Worm (Caenorhabditis elegans) whole organism, L1 larva: ENCODE data around the gene clec-6.

Experiments used
- C34B4.2 ChIP-seq: sonication (generic microtip); optimal IDR thresholded peaks from 2 replicates; lab custom pipeline; 2017; ENCODE audit warnings: mild to moderate bottlenecking, missing genetic modification characterization, missing compliant biosample characterization
- F16B12.6 ChIP-seq: fragments of 150-350 bp; optimal IDR thresholded peaks from 2 replicates; lab custom pipeline; 2014; ENCODE audit warnings: missing biosample characterization, missing genetic modification characterization
- Y116A8C.19 ChIP-seq: sonication (generic microtip); optimal IDR thresholded peaks from 2 replicates; lab custom pipeline; 2016; ENCODE audit warnings: missing compliant biosample characterization, missing genetic modification characterization, borderline replicate concordance
- aha-1 ChIP-seq: fragments of 150-350 bp; optimal IDR thresholded peaks from 2 replicates; lab custom pipeline; 2014; ENCODE audit warnings: missing biosample characterization, missing genetic modification characterization
- aly-2 ChIP-seq: fragments of 150-350 bp; optimal IDR thresholded peaks from 2 replicates; lab custom pipeline; 2014; ENCODE audit warnings: missing biosample characterization, missing genetic modification characterization
- ama-1 ChIP-seq: fragments of 150-350 bp; optimal IDR thresholded peaks from 2 replicates; lab custom pipeline; 2014
- blmp-1 ChIP-seq: fragments of 150-350 bp; optimal IDR thresholded peaks from 2 replicates; lab custom pipeline; 2014; ENCODE audit warnings: missing biosample characterization, missing genetic modification characterization
- ceh-88 ChIP-seq: fragments of 200-800 bp; sonication (Bioruptor generic); IDR thresholded peaks from 2 replicates; pipeline ENCODE4 v1.3.6; 2022; ENCODE audit warnings: missing genetic modification characterization, missing compliant biosample characterization
- ceh-90 ChIP-seq: sonication (generic microtip); optimal IDR thresholded peaks from 2 replicates; lab custom pipeline; 2016; ENCODE audit warnings: missing genetic modification characterization, missing compliant biosample characterization
- dsc-1 ChIP-seq: sonication (generic microtip); optimal IDR thresholded peaks from 2 replicates; lab custom pipeline; 2016; ENCODE audit warnings: mild to moderate bottlenecking, missing genetic modification characterization, missing compliant biosample characterization
- efl-1 ChIP-seq, 4 experiments: fragments of 150-350 bp; optimal IDR thresholded peaks in 3 of 4; peaks in 1 of 4; 1 replicate in 1 of 4; 2 replicates in 3 of 4; lab custom pipeline; 2014; ENCODE audit warnings: missing biosample characterization in 2 of 4, missing genetic modification characterization in 2 of 4, missing genetic modification reagents in 2 of 4
- egl-13 ChIP-seq: sonication (generic microtip); optimal IDR thresholded peaks from 2 replicates; lab custom pipeline; 2016; ENCODE audit warnings: missing genotype, missing genetic modification reagents, missing genetic modification characterization, missing compliant biosample characterization
- elt-2 ChIP-seq: sonication (generic microtip); optimal IDR thresholded peaks from 2 replicates; lab custom pipeline; 2016; ENCODE audit warnings: missing genetic modification characterization, mild to moderate bottlenecking, inconsistent platforms, missing compliant biosample characterization, missing genetic modification reagents
- ets-5 ChIP-seq: fragments of 200-800 bp; sonication (Bioruptor generic); IDR thresholded peaks from 2 replicates; pipeline ENCODE4 v1.3.6; 2022; ENCODE audit warnings: missing genetic modification characterization, missing compliant biosample characterization
- fkh-8 ChIP-seq: sonication (generic microtip); optimal IDR thresholded peaks from 2 replicates; lab custom pipeline; 2016; ENCODE audit warnings: mild to moderate bottlenecking, missing genetic modification characterization, missing compliant biosample characterization
- fos-1 ChIP-seq: fragments of 150-350 bp; optimal IDR thresholded peaks from 2 replicates; lab custom pipeline; 2014; ENCODE audit warnings: missing biosample characterization, missing genetic modification characterization
- hlh-17 ChIP-seq: fragments of 200-800 bp; sonication (Bioruptor generic); optimal IDR thresholded peaks from 2 replicates; lab custom pipeline; 2018; ENCODE audit warnings: missing genetic modification characterization, mild to moderate bottlenecking, missing compliant biosample characterization, moderate library complexity, borderline replicate concordance
- hpl-2 ChIP-seq: fragments of 150-350 bp; optimal IDR thresholded peaks from 2 replicates; lab custom pipeline; 2014; ENCODE audit warnings: missing biosample characterization, missing genetic modification reagents, missing genetic modification characterization
- jun-1 ChIP-seq: fragments of 150-350 bp; optimal IDR thresholded peaks from 2 replicates; lab custom pipeline; 2014; ENCODE audit warnings: missing biosample characterization, missing genetic modification reagents, missing genetic modification characterization
- lin-13 ChIP-seq: fragments of 150-350 bp; optimal IDR thresholded peaks from 2 replicates; lab custom pipeline; 2014; ENCODE audit warnings: missing biosample characterization, missing genetic modification reagents, missing genetic modification characterization
- lin-15B ChIP-seq: fragments of 150-350 bp; sonication (generic microtip); optimal IDR thresholded peaks from 3 replicates; lab custom pipeline; 2014; ENCODE audit warnings: missing biosample characterization, missing genetic modification characterization
- lir-3 ChIP-seq: sonication (generic microtip); optimal IDR thresholded peaks from 2 replicates; lab custom pipeline; 2016; ENCODE audit warnings: mild to moderate bottlenecking, missing genetic modification characterization, moderate library complexity, missing compliant biosample characterization; ENCODE audit not compliant: poor library complexity
- lsy-2 ChIP-seq, 2 experiments: fragments of 150-350 bp; optimal IDR thresholded peaks; 2 replicates each; lab custom pipeline; 2014; ENCODE audit warnings: missing biosample characterization in 2 of 2, missing genetic modification characterization in 2 of 2
- mab-9 ChIP-seq: fragments of 200-800 bp; sonication (Bioruptor generic); IDR thresholded peaks from 2 replicates; pipeline ENCODE4 v1.3.6; 2022; ENCODE audit warnings: missing genetic modification reagents, missing genetic modification characterization, missing compliant biosample characterization
- mef-2 ChIP-seq: fragments of 150-350 bp; optimal IDR thresholded peaks from 2 replicates; lab custom pipeline; 2014; ENCODE audit warnings: missing biosample characterization, missing genetic modification characterization
- nhr-11 ChIP-seq: fragments of 150-350 bp; optimal IDR thresholded peaks from 2 replicates; lab custom pipeline; 2014; ENCODE audit warnings: missing biosample characterization, missing genetic modification characterization
- nhr-12 ChIP-seq: sonication (generic microtip); optimal IDR thresholded peaks from 2 replicates; lab custom pipeline; 2017; ENCODE audit warnings: missing biosample characterization, missing genetic modification characterization
- nhr-20 ChIP-seq: sonication (generic microtip); optimal IDR thresholded peaks from 2 replicates; lab custom pipeline; 2016; ENCODE audit warnings: mild to moderate bottlenecking, missing genetic modification characterization, missing compliant biosample characterization
- nhr-237 ChIP-seq: fragments of 150-350 bp; optimal IDR thresholded peaks from 2 replicates; lab custom pipeline; 2014; ENCODE audit warnings: missing biosample characterization, missing genetic modification characterization
- nhr-28 ChIP-seq: fragments of 150-350 bp; optimal IDR thresholded peaks from 2 replicates; lab custom pipeline; 2014; ENCODE audit warnings: missing biosample characterization, missing genetic modification characterization
- nhr-47 ChIP-seq: sonication (generic microtip); optimal IDR thresholded peaks from 2 replicates; lab custom pipeline; 2016; ENCODE audit warnings: mild to moderate bottlenecking, missing genetic modification characterization, moderate library complexity, missing compliant biosample characterization
- nhr-76 ChIP-seq: sonication (generic microtip); optimal IDR thresholded peaks from 2 replicates; lab custom pipeline; 2017; ENCODE audit warnings: missing biosample characterization, missing genetic modification characterization
- nhr-77 ChIP-seq: fragments of 150-350 bp; optimal IDR thresholded peaks from 2 replicates; lab custom pipeline; 2014; ENCODE audit warnings: missing biosample characterization, missing genetic modification characterization
- nhr-84 ChIP-seq: sonication (generic microtip); optimal IDR thresholded peaks from 2 replicates; lab custom pipeline; 2017; ENCODE audit warnings: missing biosample characterization, missing genetic modification characterization
- nhr-85 ChIP-seq: sonication (generic microtip); peaks from one replicate; lab custom pipeline; 2016; ENCODE audit warnings: missing genetic modification characterization, inconsistent platforms, missing compliant biosample characterization
- pag-3 ChIP-seq: sonication (generic microtip); optimal IDR thresholded peaks from 2 replicates; lab custom pipeline; 2017; ENCODE audit warnings: missing genetic modification characterization, mild to moderate bottlenecking, missing compliant biosample characterization, antibody characterized with exemption, borderline replicate concordance; ENCODE audit not compliant: insufficient read depth
- pax-3 ChIP-seq: fragments of 200-800 bp; sonication (Bioruptor generic); optimal IDR thresholded peaks from 2 replicates; lab custom pipeline; 2018; ENCODE audit warnings: mild to moderate bottlenecking, missing genetic modification characterization, moderate library complexity, missing compliant biosample characterization
- rnt-1 ChIP-seq: sonication (generic microtip); optimal IDR thresholded peaks from 2 replicates; lab custom pipeline; 2016; ENCODE audit warnings: mild to moderate bottlenecking, missing genetic modification characterization, moderate library complexity, missing compliant biosample characterization
- skn-1 ChIP-seq: fragments of 150-350 bp; optimal IDR thresholded peaks from 2 replicates; lab custom pipeline; 2014; ENCODE audit warnings: missing biosample characterization, missing genetic modification characterization
- snpc-4 ChIP-seq: fragments of 150-350 bp; optimal IDR thresholded peaks from 2 replicates; lab custom pipeline; 2014; ENCODE audit warnings: missing biosample characterization, missing genetic modification characterization
- sox-4 ChIP-seq: sonication (generic microtip); optimal IDR thresholded peaks from 2 replicates; lab custom pipeline; 2016; ENCODE audit warnings: missing genetic modification characterization, missing compliant biosample characterization
- sptf-1 ChIP-seq: fragments of 150-350 bp; optimal IDR thresholded peaks from 2 replicates; lab custom pipeline; 2014; ENCODE audit warnings: missing biosample characterization, missing genetic modification characterization
- sup-37 ChIP-seq: fragments of 200-800 bp; sonication (Bioruptor generic); optimal IDR thresholded peaks from 2 replicates; lab custom pipeline; 2018; ENCODE audit warnings: mild to moderate bottlenecking, missing genetic modification characterization, missing compliant biosample characterization
- swsn-7 ChIP-seq: sonication (generic microtip); optimal IDR thresholded peaks from 2 replicates; lab custom pipeline; 2016; ENCODE audit warnings: missing genetic modification characterization, missing compliant biosample characterization
- unc-62 ChIP-seq: fragments of 150-350 bp; optimal IDR thresholded peaks from 2 replicates; lab custom pipeline; 2014; ENCODE audit warnings: missing biosample characterization, missing genetic modification reagents, missing genetic modification characterization
- unc-86 ChIP-seq: sonication (generic microtip); optimal IDR thresholded peaks from 2 replicates; lab custom pipeline; 2016; ENCODE audit warnings: missing genetic modification characterization, missing compliant biosample characterization
- unc-98 ChIP-seq: fragments of 200-800 bp; sonication (Bioruptor generic); IDR thresholded peaks from 2 replicates; pipeline ENCODE4 v1.3.6; 2022; ENCODE audit warnings: missing genetic modification characterization, missing compliant biosample characterization
- vab-15 ChIP-seq: sonication (generic microtip); optimal IDR thresholded peaks from 2 replicates; lab custom pipeline; 2017; ENCODE audit warnings: missing genotype, mild to moderate bottlenecking, missing genetic modification characterization, missing compliant biosample characterization
- xbp-1 ChIP-seq: sonication (generic microtip); optimal IDR thresholded peaks from 2 replicates; lab custom pipeline; 2016; ENCODE audit warnings: missing genetic modification characterization, missing compliant biosample characterization
- ztf-11 ChIP-seq, 2 experiments: sonication (generic microtip); optimal IDR thresholded peaks; 2 replicates each; lab custom pipeline; 2016 to 2017; ENCODE audit warnings: missing genetic modification characterization in 2 of 2, missing biosample characterization in 1 of 2, missing compliant biosample characterization in 1 of 2

The clec-6 gene

DNA sequence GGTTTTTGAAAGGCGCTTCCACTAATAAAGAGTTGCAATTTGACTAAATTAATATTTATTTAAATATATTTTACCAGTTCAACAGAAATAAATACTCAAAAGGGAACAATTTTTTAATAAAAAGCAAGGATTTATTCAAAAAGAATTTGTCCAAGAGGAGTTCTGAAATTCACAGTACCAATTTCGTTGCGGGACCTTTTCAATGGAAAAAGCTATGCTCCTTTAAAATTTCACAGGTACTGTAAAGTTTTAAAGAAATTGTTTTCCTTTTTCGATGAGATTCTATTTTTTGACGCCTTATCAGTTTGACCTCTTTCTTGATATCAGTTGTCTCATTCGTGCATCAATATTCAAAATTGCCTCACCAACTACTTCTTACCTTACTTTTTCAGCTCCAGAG is 13.0 kb upstream of the clec-6 start, which contains the start of gene tag-340:
Gene tag-340, plus strand, starts transcription at position 249 of the 400 bp plus-strand sequence.
- TF ChIP-seq blmp-1 (tag; lab: Kevin White, UChicago) (no peak), nhr-47 (tag; lab: Kevin White, UChicago) (no peak), efl-1 (optimal IDR thresholded peaks at IDR 0.05; lab: Kevin White, UChicago) (no peak), efl-1 (GFP tag; optimal IDR thresholded peaks at IDR 0.05 in 1 of 2; lab: Kevin White, UChicago) (peak in 1 of 2 experiments; percentile 20)
- TF ChIP-seq, all 84 proteins: peak for 1

DNA sequence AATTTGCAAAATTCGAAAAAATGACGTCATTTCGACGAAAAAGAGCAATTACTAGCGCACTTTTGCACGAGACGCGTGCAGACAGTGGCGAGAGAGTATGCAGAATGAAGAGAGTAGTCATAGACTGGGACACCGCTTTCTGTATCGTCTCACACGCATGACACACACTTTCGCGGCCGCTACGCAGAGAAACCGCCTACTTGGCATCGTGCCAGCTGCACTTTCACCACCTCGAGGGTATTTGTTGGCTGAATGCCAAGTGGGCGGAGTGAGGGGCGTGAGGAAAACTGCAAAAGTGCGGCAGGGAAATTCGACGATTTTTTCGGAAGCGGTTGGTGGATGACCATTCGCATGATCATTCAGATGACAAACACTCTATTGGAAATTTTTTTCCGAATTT is 12.5 kb upstream of the clec-6 start:
- no peak for TF ChIP-seq nhr-84 (tag; lab: Kevin White, UChicago)
- TF ChIP-seq sup-37, result peak; percentile 100
- TF ChIP-seq hlh-17 (GFP tag; lab: Kevin White, UChicago), result no peak
- TF ChIP-seq rnt-1 (tag; lab: Kevin White, UChicago), result peak; percentile 98
- TF ChIP-seq lsy-2 (tag; optimal IDR thresholded peaks at IDR 0.05; lab: Kevin White, UChicago), result peak; percentile 97
- TF ChIP-seq nhr-76, result peak; percentile 69
- peak; percentile 100 for TF ChIP-seq dsc-1 (tag; lab: Kevin White, UChicago)
- peak; percentile 99 for TF ChIP-seq sox-4 (tag; lab: Kevin White, UChicago)
- no peak for TF ChIP-seq ama-1 (lab: Kevin White, UChicago)
- no peak for TF ChIP-seq unc-62 (GFP tag; lab: Kevin White, UChicago)
- peak; percentile 99 for TF ChIP-seq jun-1 (tag; lab: Kevin White, UChicago)
- peak; percentile 95 for TF ChIP-seq skn-1 (tag; lab: Kevin White, UChicago)
- TF ChIP-seq nhr-12 (tag; lab: Kevin White, UChicago), result peak; percentile 43
- peak; percentile 95 for TF ChIP-seq nhr-237 (tag; lab: Kevin White, UChicago)
- TF ChIP-seq lir-3 (tag; lab: Kevin White, UChicago), result peak; percentile 98
- peak; percentile 84 for TF ChIP-seq snpc-4
- TF ChIP-seq pag-3 (tag; lab: Kevin White, UChicago), result peak; percentile 80
- TF ChIP-seq swsn-7 (tag; lab: Kevin White, UChicago), result peak; percentile 100
- TF ChIP-seq fkh-8 (tag; lab: Kevin White, UChicago), result peak; percentile 100
- peak; percentile 97 for TF ChIP-seq fos-1
- TF ChIP-seq nhr-77 (tag; lab: Kevin White, UChicago), result peak; percentile 99
- peak; percentile 80 for TF ChIP-seq unc-98
- peak; percentile 96 for TF ChIP-seq mef-2 (tag; lab: Kevin White, UChicago)
- peak; percentile 99 for TF ChIP-seq elt-2 (tag; lab: Kevin White, UChicago)
- TF ChIP-seq unc-86, result peak; percentile 100
- TF ChIP-seq blmp-1 (tag; lab: Kevin White, UChicago), result peak; percentile 100
- peak; percentile 94 for TF ChIP-seq nhr-11 (tag; lab: Kevin White, UChicago)
- TF ChIP-seq ceh-90 (tag; lab: Kevin White, UChicago), result peak; percentile 73
- peak; percentile 95 for TF ChIP-seq aha-1 (tag; lab: Kevin White, UChicago)
- TF ChIP-seq vab-15 (tag; lab: Kevin White, UChicago), result peak; percentile 98
- TF ChIP-seq F16B12.6 (tag; lab: Kevin White, UChicago), result peak; percentile 68
- TF ChIP-seq nhr-28 (tag; lab: Kevin White, UChicago), result no peak
- peak; percentile 99 for TF ChIP-seq xbp-1 (tag; lab: Kevin White, UChicago)
- TF ChIP-seq ztf-11 (tag; optimal IDR thresholded peaks at IDR 0.05; lab: Kevin White, UChicago), result peak in 1 of 2 experiments; percentile 99
- TF ChIP-seq nhr-20 (tag; lab: Kevin White, UChicago), result peak; percentile 100
- TF ChIP-seq nhr-85 (tag; lab: Kevin White, UChicago), result peak; percentile 100
- peak; percentile 96 to 97 for TF ChIP-seq efl-1 (optimal IDR thresholded peaks at IDR 0.05; lab: Kevin White, UChicago)
- TF ChIP-seq efl-1 (GFP tag; optimal IDR thresholded peaks at IDR 0.05 in 1 of 2; lab: Kevin White, UChicago), result peak; percentile 85 to 99
- no peak for TF ChIP-seq sptf-1
- TF ChIP-seq egl-13 (tag; lab: Kevin White, UChicago), result peak; percentile 100
- TF ChIP-seq lin-13 (GFP tag; lab: Kevin White, UChicago), result peak; percentile 100
- TF ChIP-seq nhr-47 (tag; lab: Kevin White, UChicago), result peak; percentile 100
- peak; percentile 91 for TF ChIP-seq C34B4.2 (tag; lab: Kevin White, UChicago)
- peak; percentile 10 for TF ChIP-seq Y116A8C.19 (tag; lab: Kevin White, UChicago)
- TF ChIP-seq hpl-2 (GFP tag; lab: Kevin White, UChicago), result peak; percentile 95
- TF ChIP-seq pax-3, result peak; percentile 100
- TF ChIP-seq mab-9 (GFP tag; lab: Robert Waterston, UW), result peak; percentile 98
- peak; percentile 99 for TF ChIP-seq ceh-88
- peak; percentile 94 for TF ChIP-seq lin-15B (tag; lab: Kevin White, UChicago)
- no peak for TF ChIP-seq ets-5 (GFP tag; lab: Robert Waterston, UW)
- TF ChIP-seq aly-2 (tag; lab: Kevin White, UChicago), result peak; percentile 90
